Worm (Caenorhabditis elegans): Measurements from ENCODE around the gene F19C7.2.

DNA sequence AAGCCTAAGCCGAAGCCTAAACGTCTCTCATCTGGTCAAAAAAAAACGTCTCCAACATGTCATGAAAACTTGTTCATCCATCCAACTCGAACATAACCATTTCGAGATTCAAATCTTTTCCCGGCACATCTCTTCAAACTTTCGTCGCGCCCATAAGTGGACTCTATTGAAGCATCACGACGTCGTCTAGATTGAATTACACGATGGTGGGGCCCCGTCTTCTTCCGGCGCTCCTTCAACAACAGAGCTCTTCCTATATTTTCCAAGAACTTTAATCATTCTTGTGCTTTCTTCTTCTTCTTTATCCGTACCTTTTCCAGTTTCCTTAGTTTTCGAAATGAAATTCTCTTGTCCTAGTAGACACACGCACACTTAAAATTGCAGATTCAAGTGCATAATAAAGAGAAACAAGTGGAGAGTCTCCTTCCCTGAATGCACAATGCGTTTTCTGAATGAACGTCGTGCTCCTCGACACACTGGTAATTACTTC, 31.3 kb upstream of the F19C7.2 start, which contains the start of gene F28E10.1:
- TF ChIP-seq hlh-15 (tag; optimal IDR thresholded peaks at IDR 0.05) = no peak
- TF ChIP-seq lin-11 (tag; optimal IDR thresholded peaks at IDR 0.05) = no peak
- no peak for TF ChIP-seq tbx-2 (tag; optimal IDR thresholded peaks at IDR 0.05)
- TF ChIP-seq eyg-1 (tag; optimal IDR thresholded peaks at IDR 0.05) = no peak
- TF ChIP-seq ceh-2 (tag; optimal IDR thresholded peaks at IDR 0.05) = no peak
- no peak for TF ChIP-seq elt-4 (tag; optimal IDR thresholded peaks at IDR 0.05)
- TF ChIP-seq pha-4 (tag; optimal IDR thresholded peaks at IDR 0.05) = no peak
- TF ChIP-seq C38D4.7 (GFP tag; optimal IDR thresholded peaks at IDR 0.05) = no peak
- no peak for TF ChIP-seq hlh-6 (tag; optimal IDR thresholded peaks at IDR 0.05)
- TF ChIP-seq sdc-2 (tag; optimal IDR thresholded peaks at IDR 0.05) = no peak
- TF ChIP-seq dve-1 (tag; optimal IDR thresholded peaks at IDR 0.05) = no peak
- TF ChIP-seq pat-9 (tag; optimal IDR thresholded peaks at IDR 0.05) = no peak
- TF ChIP-seq F13H6.1 (tag; optimal IDR thresholded peaks at IDR 0.05) = no peak
- TF ChIP-seq pha-2 (tag; optimal IDR thresholded peaks at IDR 0.05) = no peak

Measured in whole organism, late embryonic.